Fruit fly (Drosophila melanogaster): Measurements from ENCODE around the gene Toll-9.

The Toll-9 gene

dm6 chr3L:20347762-20348580, 18.6 kb downstream of the Toll-9 start, which contains the start of the genes Rbbp5 and eRF1 (continued):
- TF ChIP-seq CG8281 (tag; optimal IDR thresholded peaks at IDR 0.05) (no peak), Ssrp (tag; optimal IDR thresholded peaks at IDR 0.05) (peak; percentile 74), Dek (tag; optimal IDR thresholded peaks at IDR 0.05) (peak; percentile 72), sug (tag; optimal IDR thresholded peaks at IDR 0.05) (peak; percentile 81), CG8290 (GFP tag; optimal IDR thresholded peaks at IDR 0.05) (peak; percentile 83), CG8290 (tag; optimal IDR thresholded peaks at IDR 0.05) (peak; percentile 9 to 63), gcm (GFP tag; optimal IDR thresholded peaks at IDR 0.05) (no peak), CG4617 (GFP tag; optimal IDR thresholded peaks at IDR 0.05; ENCODE audit: borderline replicate concordance) (peak; percentile 83), CG10267 (tag; optimal IDR thresholded peaks at IDR 0.05) (peak; percentile 80), lov (optimal IDR thresholded peaks at IDR 0.05) (no peak), lov (GFP tag; IDR thresholded peaks at IDR 0.05) (peak; percentile 64; the same call in 2 of the 3 replicates), phol (tag; optimal IDR thresholded peaks at IDR 0.05) (peak; percentile 84), insv (GFP tag; optimal IDR thresholded peaks at IDR 0.05) (peak in 1 of 2 experiments; percentile 47), ci (GFP tag; IDR thresholded peaks at IDR 0.05) (no peak), CG2199 (GFP tag; IDR thresholded peaks at IDR 0.05) (no peak), fd64A (GFP tag; optimal IDR thresholded peaks at IDR 0.05) (no peak), HLH54F (GFP tag; optimal IDR thresholded peaks at IDR 0.05) (peak; percentile 75), dmrt11E (tag; optimal IDR thresholded peaks at IDR 0.05) (peak; percentile 71), CG3407 (GFP tag; optimal IDR thresholded peaks at IDR 0.05) (no peak), CG6765 (GFP tag; optimal IDR thresholded peaks at IDR 0.05) (no peak), Kr (GFP tag; optimal IDR thresholded peaks at IDR 0.05) (no peak), Dref (GFP tag; IDR thresholded peaks at IDR 0.05) (peak; percentile 92), Adf1 (GFP tag; IDR thresholded peaks at IDR 0.05) (no peak), Mes4 (GFP tag; optimal IDR thresholded peaks at IDR 0.05) (peak; percentile 40), Scr (GFP tag; IDR thresholded peaks at IDR 0.05; ENCODE audit: partially characterized antibody) (peak; percentile 94), ATbp (GFP tag; optimal IDR thresholded peaks at IDR 0.05) (no peak), hkb (optimal IDR thresholded peaks at IDR 0.05) (peak; percentile 27), hkb (GFP tag; IDR thresholded peaks at IDR 0.05) (peak; percentile 66; the same call in 1 of the 2 replicates), Lim3 (GFP tag; IDR thresholded peaks at IDR 0.05) (no peak), sc (optimal IDR thresholded peaks at IDR 0.05) (no peak), sc (GFP tag; optimal IDR thresholded peaks at IDR 0.05) (peak; percentile 7), Xbp1 (GFP tag; optimal IDR thresholded peaks at IDR 0.05) (peak; percentile 89), Dip3 (GFP tag; optimal IDR thresholded peaks at IDR 0.05) (peak; percentile 51), Ada2b (GFP tag; IDR thresholded peaks at IDR 0.05) (peak; percentile 57; the same call in 1 of the 2 replicates), dpn (GFP tag; optimal IDR thresholded peaks at IDR 0.05) (peak; percentile 62 to 80), CG17802 (tag; optimal IDR thresholded peaks at IDR 0.05) (peak; percentile 50), CG7928 (GFP tag; optimal IDR thresholded peaks at IDR 0.05) (peak; percentile 19), D (optimal IDR thresholded peaks at IDR 0.05) (peak; percentile 30), D (GFP tag; optimal IDR thresholded peaks at IDR 0.05) (no peak), oc (tag; optimal IDR thresholded peaks at IDR 0.05) (no peak), CG6813 (GFP tag; optimal IDR thresholded peaks at IDR 0.05) (no peak), CG12659 (GFP tag; optimal IDR thresholded peaks at IDR 0.05) (peak; percentile 91), ap (GFP tag; IDR thresholded peaks at IDR 0.05) (peak; percentile 63), Mad (GFP tag; optimal IDR thresholded peaks at IDR 0.05) (peak; percentile 54), Lhr (GFP tag; optimal IDR thresholded peaks at IDR 0.05) (peak; percentile 56), bcd (GFP tag; optimal IDR thresholded peaks at IDR 0.05) (peak; percentile 70), CG18619 (GFP tag; optimal IDR thresholded peaks at IDR 0.05) (peak; percentile 40), hbn (GFP tag; IDR thresholded peaks at IDR 0.05; ENCODE audit: partially characterized antibody) (peak; percentile 79), sob (GFP tag; IDR thresholded peaks at IDR 0.05) (peak; percentile 85), MTF-1 (GFP tag; optimal IDR thresholded peaks at IDR 0.05; ENCODE audit: borderline replicate concordance) (no peak)

All from whole organism, embryonic.